Worm (Caenorhabditis elegans): ENCODE data around the gene F47G9.6.

F47G9.6 gene

ce11 chrV:11329100-11329499, at the start of gene F47G9.6:
Gene F47G9.6, plus strand, starts transcription at chrV:11329400.
- TF ChIP-seq B0035.1 (tag; optimal IDR thresholded peaks at IDR 0.05) (no peak), F52B5.7 (tag; optimal IDR thresholded peaks at IDR 0.05) (no peak)

- no peak for TF ChIP-seq snpc-4 (GFP tag; optimal IDR thresholded peaks at IDR 0.05)
- TF ChIP-seq snpc-4 (tag; optimal IDR thresholded peaks at IDR 0.05), result peak in 1 of 4 experiments; percentile 47
- TF ChIP-seq attf-6 (GFP tag; IDR thresholded peaks at IDR 0.05), result no peak
- TF ChIP-seq efl-1 (GFP tag; optimal IDR thresholded peaks at IDR 0.05), result peak; percentile 22
- peak; percentile 95 for TF ChIP-seq F33H1.4 (GFP tag; IDR thresholded peaks at IDR 0.05)
- TF ChIP-seq madf-6 (GFP tag; IDR thresholded peaks at IDR 0.05), result peak; percentile 95
- TF ChIP-seq madf-8 (GFP tag; conservative IDR thresholded peaks at IDR 0.05), result peak; percentile 81
- no peak for TF ChIP-seq ztf-18 (tag; optimal IDR thresholded peaks at IDR 0.05)
- TF ChIP-seq F49E8.2 (tag; optimal IDR thresholded peaks at IDR 0.05; ENCODE audit: insufficient read depth), result peak; percentile 37
- no peak for TF ChIP-seq C17E4.6 (GFP tag; IDR thresholded peaks at IDR 0.05)
- no peak for TF ChIP-seq lin-40 (tag; optimal IDR thresholded peaks at IDR 0.05)
- TF ChIP-seq athp-1 (tag; optimal IDR thresholded peaks at IDR 0.05), result peak; percentile 6
- TF ChIP-seq xnd-1 (tag; optimal IDR thresholded peaks at IDR 0.05), result peak; percentile 96
- peak; percentile 5 for TF ChIP-seq him-1 (tag; optimal IDR thresholded peaks at IDR 0.05)
- TF ChIP-seq ceh-91 (GFP tag; IDR thresholded peaks at IDR 0.05), result peak; percentile 45; the same call in 1 of the 2 replicates
- TF ChIP-seq D2030.7 (GFP tag; IDR thresholded peaks at IDR 0.05), result peak; percentile 51; the same call in 1 of the 2 replicates
- peak; percentile 37; the same call in 1 of the 2 replicates for TF ChIP-seq mcd-1 (GFP tag; IDR thresholded peaks at IDR 0.05)
- peak; percentile 93 for TF ChIP-seq lsl-1 (GFP tag; optimal IDR thresholded peaks at IDR 0.05)
- TF ChIP-seq mes-4 (tag; optimal IDR thresholded peaks at IDR 0.05), result no peak
- TF ChIP-seq snpc-3.4 (tag; optimal IDR thresholded peaks at IDR 0.05), result peak; percentile 72
- TF ChIP-seq snpc-1.3 (tag; optimal IDR thresholded peaks at IDR 0.05; ENCODE audit: insufficient read depth), result peak; percentile 40
- peak; percentile 1 for TF ChIP-seq snpc-1.1 (tag; optimal IDR thresholded peaks at IDR 0.05; ENCODE audit: insufficient read depth)
- TF ChIP-seq Y95B8A.8 (GFP tag; IDR thresholded peaks at IDR 0.05), result no peak
- TF ChIP-seq lin-54 (GFP tag; optimal IDR thresholded peaks at IDR 0.05), result peak; percentile 78
Observed at ce11 chrV:11279564-11279963, 49.6 kb upstream of the F47G9.6 start.

- TF ChIP-seq pha-4 (tag; optimal IDR thresholded peaks at IDR 0.05) (no peak), F10E7.11 (tag; optimal IDR thresholded peaks at IDR 0.05) (no peak), aptf-2 (GFP tag; conservative IDR thresholded peaks at IDR 0.05) (no peak), ztf-18 (tag; optimal IDR thresholded peaks at IDR 0.05) (no peak), hlh-26 (GFP tag; conservative IDR thresholded peaks at IDR 0.05) (no peak), tbx-9 (tag; optimal IDR thresholded peaks at IDR 0.05; ENCODE audit: borderline replicate concordance) (no peak), ztf-3 (GFP tag; optimal IDR thresholded peaks at IDR 0.05) (no peak), T26A5.8 (tag; optimal IDR thresholded peaks at IDR 0.05) (no peak), ZK185.1 (tag; optimal IDR thresholded peaks at IDR 0.05; ENCODE audit: poor library complexity, severe bottlenecking) (no peak), Y53F4B.3 (GFP tag; IDR thresholded peaks at IDR 0.05) (no peak), madf-3 (GFP tag; IDR thresholded peaks at IDR 0.05) (no peak), ekl-4 (GFP tag; IDR thresholded peaks at IDR 0.05) (no peak), Y53G8AR.9 (GFP tag; conservative IDR thresholded peaks at IDR 0.05) (no peak), mel-28 (tag; optimal IDR thresholded peaks at IDR 0.05; ENCODE audit: borderline replicate concordance) (no peak), ets-4 (GFP tag; optimal IDR thresholded peaks at IDR 0.05) (no peak), F57A8.1 (GFP tag; optimal IDR thresholded peaks at IDR 0.05) (no peak), hsf-1 (GFP tag; IDR thresholded peaks at IDR 0.05) (no peak), bed-2 (GFP tag; IDR thresholded peaks at IDR 0.05) (no peak)
Observed at ce11 chrV:11281414-11282209, 47.6 kb upstream of the F47G9.6 start.

All from whole organism, young adult.